Worm (Caenorhabditis elegans) whole organism, dauer: ENCODE data around the gene F54F2.6.

Experiments used
- unc-62 ChIP-seq: sonication (generic microtip); optimal IDR thresholded peaks from 2 replicates; lab custom pipeline; 2017; ENCODE audit warnings: missing biosample characterization, missing genetic modification reagents, missing genetic modification characterization

Gene F54F2.6

ce11 chrIII:8754682-8755081 lies 45.8 kb downstream of the F54F2.6 start, which contains the start of gene tomm-70:
Gene tomm-70, minus strand, starts transcription at chrIII:8754750.
- no peak for TF ChIP-seq unc-62 (GFP tag; lab: Kevin White, UChicago)

ce11 chrIII:8750606-8751005 lies 49.9 kb downstream of the F54F2.6 start, which contains the start of gene ugtp-1:
Gene ugtp-1, minus strand, starts transcription at chrIII:8750706.
- no peak for TF ChIP-seq unc-62 (GFP tag; lab: Kevin White, UChicago)
